Worm (Caenorhabditis elegans) whole organism, L4 larva: ENCODE measurements around the gene gldc-1.

Experiments used
- attf-4 ChIP-seq: sonication (generic microtip); optimal IDR thresholded peaks from 3 replicates; lab custom pipeline; 2017; ENCODE audit warnings: missing biosample characterization, missing genetic modification characterization
- ceh-28 ChIP-seq: fragments of 150-350 bp; optimal IDR thresholded peaks from 2 replicates; lab custom pipeline; 2014; ENCODE audit warnings: missing biosample characterization, missing genetic modification reagents, missing genetic modification characterization
- fkh-10 ChIP-seq: fragments of 150-350 bp; optimal IDR thresholded peaks from 2 replicates; lab custom pipeline; 2014; ENCODE audit warnings: missing biosample characterization, missing genetic modification reagents, missing genetic modification characterization
- gei-8 ChIP-seq: fragments of 200-800 bp; sonication (Bioruptor generic); optimal IDR thresholded peaks from 2 replicates; lab custom pipeline; 2018; ENCODE audit warnings: mild to moderate bottlenecking, missing genetic modification characterization, missing compliant biosample characterization
- lin-15B ChIP-seq: fragments of 150-350 bp; sonication (generic microtip); optimal IDR thresholded peaks from 3 replicates; lab custom pipeline; 2014; ENCODE audit warnings: missing biosample characterization, missing genetic modification characterization
- nhr-237 ChIP-seq: sonication (generic microtip); optimal IDR thresholded peaks from 2 replicates; lab custom pipeline; 2017; ENCODE audit warnings: missing biosample characterization, missing genetic modification characterization
- nhr-28 ChIP-seq: fragments of 150-350 bp; optimal IDR thresholded peaks from 2 replicates; lab custom pipeline; 2014; ENCODE audit warnings: missing biosample characterization, missing genetic modification characterization
- unc-62 ChIP-seq, 3 experiments: fragments of 150-350 bp in 1 of 3; sonication (generic microtip); optimal IDR thresholded peaks in 2 of 3; peaks in 1 of 3; 1 replicate in 1 of 3; 2 replicates in 2 of 3; lab custom pipeline; 2014 to 2017; ENCODE audit warnings: missing biosample characterization in 3 of 3, missing genetic modification characterization in 3 of 3, missing genetic modification reagents in 3 of 3, missing genotype in 1 of 3

ce11 chrII:6067066-6067465 is 16.8 kb downstream of the gldc-1 start, which contains the start of gene H12I13.1:
- TF ChIP-seq attf-4 (tag; lab: Kevin White, UChicago): no peak
- TF ChIP-seq gei-8 (GFP tag; lab: Kevin White, UChicago): no peak
- TF ChIP-seq nhr-28 (tag; lab: Kevin White, UChicago): no peak
- no peak for TF ChIP-seq ceh-28 (tag; lab: Kevin White, UChicago)
- no peak for TF ChIP-seq fkh-10
- TF ChIP-seq lin-15B (tag; lab: Kevin White, UChicago): no peak
- TF ChIP-seq unc-62 (GFP tag; optimal IDR thresholded peaks at IDR 0.05 in 1 of 2; lab: Kevin White, UChicago): no peak
- no peak for TF ChIP-seq unc-62 (tag; optimal IDR thresholded peaks at IDR 0.05; lab: Kevin White, UChicago)
- no peak for TF ChIP-seq nhr-237 (tag; lab: Kevin White, UChicago)
